Worm (Caenorhabditis elegans): ENCODE data around the gene nex-3.

The nex-3 gene

DNA sequence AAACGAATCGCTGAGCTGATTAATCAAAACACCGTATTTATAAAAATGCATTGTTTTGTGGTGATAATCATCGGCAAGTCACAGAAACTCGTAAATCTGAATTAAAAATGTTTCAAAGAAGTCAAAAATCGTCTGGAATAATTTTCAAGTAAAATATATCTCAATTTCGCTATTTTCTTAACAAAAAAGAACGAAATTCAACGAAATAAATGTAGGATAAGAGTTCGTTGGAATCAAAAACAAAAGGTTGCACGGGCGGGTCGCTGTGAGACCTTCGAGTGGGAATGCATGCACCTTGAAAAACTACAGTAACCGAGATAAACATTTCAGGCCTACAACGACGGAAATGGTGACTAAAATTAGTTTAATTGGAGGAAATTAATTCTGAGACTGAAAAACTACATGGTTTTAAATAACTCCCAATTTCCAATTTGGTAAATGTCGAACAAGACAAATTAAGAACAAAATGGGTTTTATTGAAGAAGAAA, 7.5 kb upstream of the nex-3 start, which contains the start of gene C28A5.1:
TSS of gene C28A5.1 (minus strand) at position 51 of the 488 bp plus-strand sequence.
- TF ChIP-seq zag-1 (tag; optimal IDR thresholded peaks at IDR 0.05) (no peak), R02D3.7 (tag; optimal IDR thresholded peaks at IDR 0.05) (no peak), dmd-4 (tag; optimal IDR thresholded peaks at IDR 0.05) (no peak), lin-39 (tag; optimal IDR thresholded peaks at IDR 0.05) (no peak), sma-9 (GFP tag; optimal IDR thresholded peaks at IDR 0.05) (no peak), sma-9 (tag; optimal IDR thresholded peaks at IDR 0.05) (no peak), crh-2 (tag; optimal IDR thresholded peaks at IDR 0.05) (no peak), ztf-1 (GFP tag; conservative IDR thresholded peaks at IDR 0.05) (no peak), ceh-16 (tag; optimal IDR thresholded peaks at IDR 0.05) (no peak), mbf-1 (tag; optimal IDR thresholded peaks at IDR 0.05) (no peak), lin-13 (GFP tag; optimal IDR thresholded peaks at IDR 0.05) (no peak), ztf-4 (tag; optimal IDR thresholded peaks at IDR 0.05) (no peak), nhr-23 (tag; optimal IDR thresholded peaks at IDR 0.05) (no peak), nhr-6 (tag; optimal IDR thresholded peaks at IDR 0.05) (no peak), nhr-237 (tag; optimal IDR thresholded peaks at IDR 0.05) (no peak), lsy-2 (tag; optimal IDR thresholded peaks at IDR 0.05) (no peak), nhr-77 (tag; optimal IDR thresholded peaks at IDR 0.05) (no peak), unc-39 (tag; optimal IDR thresholded peaks at IDR 0.05) (no peak)

ce11 chrIII:4435262-4435661, 6.6 kb upstream of the nex-3 start:
- no peak for TF ChIP-seq ztf-11 (tag; optimal IDR thresholded peaks at IDR 0.05)
- TF ChIP-seq lin-13 (GFP tag; optimal IDR thresholded peaks at IDR 0.05): no peak
- TF ChIP-seq R02D3.7 (tag; optimal IDR thresholded peaks at IDR 0.05): no peak
- TF ChIP-seq C34F6.9 (tag; optimal IDR thresholded peaks at IDR 0.05): no peak
- no peak for TF ChIP-seq Y55F3AM.14 (GFP tag; optimal IDR thresholded peaks at IDR 0.05)
- TF ChIP-seq nhr-11 (tag; optimal IDR thresholded peaks at IDR 0.05): no peak
- no peak for TF ChIP-seq aly-2 (tag; optimal IDR thresholded peaks at IDR 0.05)

DNA sequence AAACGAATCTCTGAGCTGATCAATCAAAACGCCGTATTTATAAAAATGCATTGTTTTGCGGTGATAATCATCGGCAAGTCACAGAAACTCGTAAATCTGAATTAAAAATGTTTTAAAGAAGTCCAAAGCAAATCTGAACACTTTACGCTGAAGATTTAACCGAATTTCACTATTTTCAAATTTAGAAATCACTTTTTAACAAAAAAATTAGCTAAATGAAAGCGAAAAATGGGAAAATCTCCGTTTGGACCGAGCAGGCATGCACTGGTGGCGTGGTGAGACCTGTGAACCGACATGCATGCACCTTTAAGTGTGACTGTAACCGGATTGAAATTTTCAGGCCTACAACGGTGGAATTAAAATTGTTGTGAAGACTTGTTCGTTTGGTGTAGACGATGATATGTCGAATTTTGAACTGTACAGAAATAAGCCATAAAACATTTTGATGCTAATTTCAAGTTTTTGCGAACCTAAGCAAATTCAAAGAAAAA, 2.3 kb upstream of the nex-3 start, which contains the start of gene C28A5.2:
TSS of gene C28A5.2 (minus strand) at position 51 of the 491 bp plus-strand sequence.
- TF ChIP-seq nhr-11 (tag; optimal IDR thresholded peaks at IDR 0.05) (no peak), lsy-2 (tag; optimal IDR thresholded peaks at IDR 0.05) (no peak), peb-1 (tag; optimal IDR thresholded peaks at IDR 0.05) (no peak), aly-2 (tag; optimal IDR thresholded peaks at IDR 0.05) (no peak), ztf-11 (tag; optimal IDR thresholded peaks at IDR 0.05) (no peak), nhr-12 (tag; optimal IDR thresholded peaks at IDR 0.05) (no peak), mab-5 (tag; optimal IDR thresholded peaks at IDR 0.05) (no peak), unc-39 (tag; optimal IDR thresholded peaks at IDR 0.05) (no peak), F13H6.1 (tag; optimal IDR thresholded peaks at IDR 0.05) (no peak), ZK546.5 (tag; optimal IDR thresholded peaks at IDR 0.05) (no peak), Y55F3AM.14 (GFP tag; optimal IDR thresholded peaks at IDR 0.05) (no peak), R02D3.7 (tag; optimal IDR thresholded peaks at IDR 0.05) (no peak), nhr-237 (tag; optimal IDR thresholded peaks at IDR 0.05) (no peak), elt-3 (tag; optimal IDR thresholded peaks at IDR 0.05) (no peak), nhr-77 (tag; optimal IDR thresholded peaks at IDR 0.05) (no peak), nhr-129 (tag; optimal IDR thresholded peaks at IDR 0.05) (no peak)

- TF ChIP-seq egl-27 (tag; optimal IDR thresholded peaks at IDR 0.05) (no peak), unc-39 (tag; optimal IDR thresholded peaks at IDR 0.05) (no peak), peb-1 (tag; optimal IDR thresholded peaks at IDR 0.05) (no peak), sma-9 (GFP tag; optimal IDR thresholded peaks at IDR 0.05) (no peak), sma-9 (tag; optimal IDR thresholded peaks at IDR 0.05) (no peak), lin-39 (tag; optimal IDR thresholded peaks at IDR 0.05) (no peak), nhr-12 (tag; optimal IDR thresholded peaks at IDR 0.05) (no peak), nhr-11 (tag; optimal IDR thresholded peaks at IDR 0.05) (no peak), ceh-16 (tag; optimal IDR thresholded peaks at IDR 0.05) (no peak), nhr-6 (tag; optimal IDR thresholded peaks at IDR 0.05) (no peak), mab-5 (tag; optimal IDR thresholded peaks at IDR 0.05) (no peak), ztf-1 (GFP tag; conservative IDR thresholded peaks at IDR 0.05) (no peak), sem-4 (tag; optimal IDR thresholded peaks at IDR 0.05) (no peak), mbf-1 (tag; optimal IDR thresholded peaks at IDR 0.05) (no peak), dmd-4 (tag; optimal IDR thresholded peaks at IDR 0.05) (no peak), nhr-25 (tag; optimal IDR thresholded peaks at IDR 0.05) (no peak), elt-3 (tag; optimal IDR thresholded peaks at IDR 0.05) (no peak), lin-13 (GFP tag; optimal IDR thresholded peaks at IDR 0.05) (no peak), crh-2 (tag; optimal IDR thresholded peaks at IDR 0.05) (no peak)
These were observed 2.6 kb downstream of the nex-3 start for ce11 chrIII:4444492-4444891.

ce11 chrIII:4448029-4448428, 6.1 kb downstream of the nex-3 start:
- TF ChIP-seq alr-1 (tag; optimal IDR thresholded peaks at IDR 0.05) (no peak), unc-39 (tag; optimal IDR thresholded peaks at IDR 0.05) (no peak), ztf-4 (tag; optimal IDR thresholded peaks at IDR 0.05) (no peak), lin-11 (tag; optimal IDR thresholded peaks at IDR 0.05) (no peak), nhr-25 (tag; optimal IDR thresholded peaks at IDR 0.05) (no peak), elt-3 (tag; optimal IDR thresholded peaks at IDR 0.05) (no peak), zag-1 (tag; optimal IDR thresholded peaks at IDR 0.05) (no peak), mbf-1 (tag; optimal IDR thresholded peaks at IDR 0.05) (no peak), mdl-1 (tag; optimal IDR thresholded peaks at IDR 0.05) (no peak), nhr-21 (tag; optimal IDR thresholded peaks at IDR 0.05) (no peak), gmeb-1 (tag; optimal IDR thresholded peaks at IDR 0.05) (no peak), skn-1 (tag; optimal IDR thresholded peaks at IDR 0.05) (no peak)

All from whole organism, L2 larva.